Worm (Caenorhabditis elegans) whole organism, L4 larva: Measurements from ENCODE around the gene F26G1.5.

Source experiments
- D1046.2 ChIP-seq: fragments of 200-800 bp; sonication (Bioruptor generic); IDR thresholded peaks from 2 replicates; pipeline ENCODE4 v1.3.6; 2022; ENCODE audit warnings: missing genetic modification characterization, missing compliant biosample characterization
- F10B5.3 ChIP-seq: sonication (generic microtip); optimal IDR thresholded peaks from 2 replicates; lab custom pipeline; 2016; ENCODE audit warnings: mild to moderate bottlenecking, missing genetic modification characterization, missing compliant biosample characterization
- F49E8.2 ChIP-seq: sonication (generic microtip); optimal IDR thresholded peaks from 2 replicates; lab custom pipeline; 2016; ENCODE audit warnings: missing compliant biosample characterization, mild to moderate bottlenecking, missing genetic modification characterization, borderline replicate concordance
- Y48G9A.11 ChIP-seq: fragments of 200-800 bp; sonication (Bioruptor generic); IDR thresholded peaks from 2 replicates; pipeline ENCODE4 v1.3.6; 2022; ENCODE audit warnings: missing genetic modification reagents, missing genetic modification characterization, missing compliant biosample characterization
- ZK546.5 ChIP-seq, 2 experiments: sonication (generic microtip); optimal IDR thresholded peaks; 2 replicates each; lab custom pipeline; 2017; ENCODE audit warnings: missing biosample characterization in 2 of 2, missing genetic modification characterization in 2 of 2
- ceh-20 ChIP-seq: fragments of 200-800 bp; sonication (Bioruptor generic); IDR thresholded peaks from 2 replicates; pipeline ENCODE4 v1.3.6; 2022; ENCODE audit warnings: missing genetic modification reagents, missing genetic modification characterization, missing compliant biosample characterization
- ceh-28 ChIP-seq: fragments of 150-350 bp; optimal IDR thresholded peaks from 2 replicates; lab custom pipeline; 2014; ENCODE audit warnings: missing biosample characterization, missing genetic modification reagents, missing genetic modification characterization
- ceh-32 ChIP-seq: sonication (generic microtip); optimal IDR thresholded peaks from 2 replicates; lab custom pipeline; 2016; ENCODE audit warnings: mild to moderate bottlenecking, missing genetic modification characterization, missing compliant biosample characterization; ENCODE audit not compliant: poor library complexity
- cey-2 ChIP-seq: sonication (generic microtip); optimal IDR thresholded peaks from 3 replicates; lab custom pipeline; 2017; ENCODE audit warnings: missing genetic modification characterization, mild to moderate bottlenecking, missing compliant biosample characterization, antibody characterized with exemption, borderline replicate concordance; ENCODE audit not compliant: insufficient read depth
- ctbp-1 ChIP-seq: fragments of 200-800 bp; sonication (Bioruptor generic); IDR thresholded peaks from 2 replicates; pipeline ENCODE4 v1.3.6; 2022; ENCODE audit warnings: missing genetic modification reagents, missing genetic modification characterization, missing compliant biosample characterization
- daf-12 ChIP-seq: fragments of 150-350 bp; optimal IDR thresholded peaks from 2 replicates; lab custom pipeline; 2014; ENCODE audit warnings: missing biosample characterization, missing genetic modification reagents, missing genetic modification characterization
- daf-16 ChIP-seq, 3 experiments: sonication (generic microtip); optimal IDR thresholded peaks; 2 replicates each; lab custom pipeline; 2016 to 2017; ENCODE audit warnings: missing genetic modification characterization in 3 of 3, missing genetic modification reagents in 3 of 3, mild to moderate bottlenecking in 2 of 3, missing compliant biosample characterization in 2 of 3, missing biosample characterization in 1 of 3, moderate library complexity in 1 of 3
- dmd-6 ChIP-seq: fragments of 200-800 bp; sonication (Bioruptor generic); IDR thresholded peaks from 2 replicates; pipeline ENCODE4 v1.3.6; 2022; ENCODE audit warnings: missing genetic modification reagents, missing genetic modification characterization, missing compliant biosample characterization
- dmd-8 ChIP-seq: fragments of 200-800 bp; sonication (Bioruptor generic); IDR thresholded peaks from 2 replicates; pipeline ENCODE4 v1.3.6; 2022; ENCODE audit warnings: missing genetic modification characterization, missing compliant biosample characterization
- dmd-9 ChIP-seq: fragments of 200-800 bp; sonication (Bioruptor generic); IDR thresholded peaks from 2 replicates; pipeline ENCODE4 v1.3.6; 2022; ENCODE audit warnings: missing genetic modification reagents, missing genetic modification characterization, missing compliant biosample characterization
- dve-1 ChIP-seq: sonication (generic microtip); optimal IDR thresholded peaks from 2 replicates; lab custom pipeline; 2017; ENCODE audit warnings: antibody characterized with exemption, mild to moderate bottlenecking, missing genetic modification characterization, missing compliant biosample characterization; ENCODE audit not compliant: insufficient read depth
- egl-43 ChIP-seq: fragments of 200-800 bp; sonication (Bioruptor generic); IDR thresholded peaks from 2 replicates; pipeline ENCODE4 v1.3.6; 2022; ENCODE audit warnings: missing genetic modification reagents, missing genetic modification characterization, missing compliant biosample characterization
- fos-1 ChIP-seq: fragments of 150-350 bp; optimal IDR thresholded peaks from 2 replicates; lab custom pipeline; 2014; ENCODE audit warnings: missing biosample characterization, missing genetic modification characterization
- hlh-11 ChIP-seq: fragments of 200-800 bp; sonication (Bioruptor generic); optimal IDR thresholded peaks from 2 replicates; lab custom pipeline; 2018; ENCODE audit warnings: mild to moderate bottlenecking, missing genetic modification characterization, missing compliant biosample characterization
- lin-38 ChIP-seq: fragments of 200-800 bp; sonication (Bioruptor generic); IDR thresholded peaks from 2 replicates; pipeline ENCODE4 v1.3.6; 2022; ENCODE audit warnings: missing genetic modification reagents, missing genetic modification characterization, missing compliant biosample characterization
- lin-39 ChIP-seq: fragments of 150-350 bp; optimal IDR thresholded peaks from 2 replicates; lab custom pipeline; 2014; ENCODE audit warnings: missing biosample characterization, missing genetic modification reagents, missing genetic modification characterization
- madf-5 ChIP-seq, 2 experiments: fragments of 200-800 bp; sonication (Bioruptor generic); IDR thresholded peaks; 2 replicates each; pipeline ENCODE4 v1.3.6; 2022; ENCODE audit warnings: missing compliant biosample characterization in 2 of 2, missing genetic modification characterization in 2 of 2
- nhr-10 ChIP-seq: fragments of 150-350 bp; optimal IDR thresholded peaks from 2 replicates; lab custom pipeline; 2014; ENCODE audit warnings: missing biosample characterization, missing genetic modification characterization
- nhr-11 ChIP-seq: fragments of 150-350 bp; optimal IDR thresholded peaks from 2 replicates; lab custom pipeline; 2014; ENCODE audit warnings: missing biosample characterization, missing genetic modification characterization
- nhr-237 ChIP-seq: sonication (generic microtip); optimal IDR thresholded peaks from 2 replicates; lab custom pipeline; 2017; ENCODE audit warnings: missing biosample characterization, missing genetic modification characterization
- nhr-28 ChIP-seq: fragments of 150-350 bp; optimal IDR thresholded peaks from 2 replicates; lab custom pipeline; 2014; ENCODE audit warnings: missing biosample characterization, missing genetic modification characterization
- nhr-42 ChIP-seq: fragments of 200-800 bp; sonication (Bioruptor generic); IDR thresholded peaks from 2 replicates; pipeline ENCODE4 v1.3.6; 2022; ENCODE audit warnings: missing genetic modification characterization, missing compliant biosample characterization
- nhr-77 ChIP-seq: fragments of 150-350 bp; optimal IDR thresholded peaks from 2 replicates; lab custom pipeline; 2014; ENCODE audit warnings: missing biosample characterization, missing genetic modification characterization
- php-3 ChIP-seq: fragments of 200-800 bp; sonication (Bioruptor generic); IDR thresholded peaks from 2 replicates; pipeline ENCODE4 v1.3.6; 2022; ENCODE audit warnings: missing genetic modification reagents, missing genetic modification characterization, missing compliant biosample characterization
- pqm-1 ChIP-seq: sonication (generic microtip); optimal IDR thresholded peaks from 2 replicates; lab custom pipeline; 2017; ENCODE audit warnings: missing biosample characterization, missing genetic modification characterization
- snpc-1.2 ChIP-seq: fragments of 200-800 bp; sonication (Bioruptor generic); IDR thresholded peaks from 2 replicates; pipeline ENCODE4 v1.3.6; 2022; ENCODE audit warnings: missing genetic modification reagents, missing genetic modification characterization, missing compliant biosample characterization
- snpc-4 ChIP-seq: fragments of 150-350 bp; optimal IDR thresholded peaks from 2 replicates; lab custom pipeline; 2014; ENCODE audit warnings: missing biosample characterization, missing genetic modification characterization
- tra-1 ChIP-seq: fragments of 200-800 bp; sonication (Bioruptor generic); IDR thresholded peaks from 2 replicates; pipeline ENCODE4 v1.3.6; 2022; ENCODE audit warnings: missing genetic modification reagents, missing genetic modification characterization, missing compliant biosample characterization
- unc-62 ChIP-seq, 3 experiments: fragments of 150-350 bp in 1 of 3; sonication (generic microtip); optimal IDR thresholded peaks in 2 of 3; peaks in 1 of 3; 1 replicate in 1 of 3; 2 replicates in 2 of 3; lab custom pipeline; 2014 to 2017; ENCODE audit warnings: missing biosample characterization in 3 of 3, missing genetic modification characterization in 3 of 3, missing genetic modification reagents in 3 of 3, missing genotype in 1 of 3
- zag-1 ChIP-seq: fragments of 150-350 bp; optimal IDR thresholded peaks from 2 replicates; lab custom pipeline; 2014; ENCODE audit warnings: missing biosample characterization, missing genetic modification characterization

F26G1.5 gene

ce11 chrII:4805799-4806198 lies 34.6 kb upstream of the F26G1.5 start:
- TF ChIP-seq ZK546.5 (tag; optimal IDR thresholded peaks at IDR 0.05; lab: Kevin White, UChicago) (no peak), nhr-11 (tag; lab: Kevin White, UChicago) (peak; percentile 36), daf-16 (GFP tag; optimal IDR thresholded peaks at IDR 0.05; lab: Kevin White, UChicago) (peak in 1 of 2 experiments; percentile 58), daf-16 (tag; optimal IDR thresholded peaks at IDR 0.05; lab: Kevin White, UChicago) (no peak)
- TF ChIP-seq, all 104 proteins: peak for 2

- no peak for TF ChIP-seq F49E8.2 (tag; lab: Kevin White, UChicago)
- peak; percentile 66 for TF ChIP-seq nhr-28 (tag; lab: Kevin White, UChicago)
- TF ChIP-seq daf-16 (GFP tag; optimal IDR thresholded peaks at IDR 0.05; lab: Kevin White, UChicago) = no peak
- TF ChIP-seq daf-16 (tag; optimal IDR thresholded peaks at IDR 0.05; lab: Kevin White, UChicago) = peak; percentile 49
- peak; percentile 77 for TF ChIP-seq pqm-1 (tag; lab: Kevin White, UChicago)
- TF ChIP-seq dmd-9 (GFP tag; lab: Robert Waterston, UW) = no peak
- TF ChIP-seq dmd-6 = peak; percentile 42; the same call in 1 of the 2 replicates
- TF ChIP-seq dve-1 (tag; lab: Kevin White, UChicago) = peak; percentile 1
- TF ChIP-seq hlh-11 (tag; lab: Kevin White, UChicago) = peak; percentile 29
- peak; percentile 64; the same call in 1 of the 2 replicates for TF ChIP-seq php-3
These were observed 31.7 kb upstream of the F26G1.5 start for ce11 chrII:4802917-4803316.

- no peak for TF ChIP-seq nhr-42
- 0 out of 2 replicates have a peak, but pooled peaks have one; percentile 5 for TF ChIP-seq egl-43 (GFP tag; lab: Robert Waterston, UW)
- no peak for TF ChIP-seq Y48G9A.11 (GFP tag; lab: Robert Waterston, UW)
- TF ChIP-seq unc-62 (GFP tag; optimal IDR thresholded peaks at IDR 0.05 in 1 of 2; lab: Kevin White, UChicago) = peak in 1 of 2 experiments; percentile 95
- TF ChIP-seq unc-62 (tag; optimal IDR thresholded peaks at IDR 0.05; lab: Kevin White, UChicago) = no peak
- TF ChIP-seq, all 104 proteins: peak for 2
These were observed 29.3 kb upstream of the F26G1.5 start for ce11 chrII:4800524-4800923.

ce11 chrII:4797071-4797470 lies 25.9 kb upstream of the F26G1.5 start, which contains the start of gene C33F10.14:
Gene C33F10.14 (plus strand): TSS chrII:4797371.
- no peak for TF ChIP-seq ctbp-1
- no peak for TF ChIP-seq tra-1
- no peak for TF ChIP-seq ceh-32 (tag; lab: Kevin White, UChicago)
- TF ChIP-seq unc-62 (GFP tag; optimal IDR thresholded peaks at IDR 0.05 in 1 of 2; lab: Kevin White, UChicago) = no peak
- no peak for TF ChIP-seq unc-62 (tag; optimal IDR thresholded peaks at IDR 0.05; lab: Kevin White, UChicago)
- TF ChIP-seq fos-1 (tag; lab: Kevin White, UChicago) = no peak
- no peak for TF ChIP-seq nhr-237 (tag; lab: Kevin White, UChicago)
- no peak for TF ChIP-seq zag-1 (tag; lab: Kevin White, UChicago)
- TF ChIP-seq D1046.2 (GFP tag; lab: Robert Waterston, UW) = no peak

- TF ChIP-seq ceh-20 (GFP tag; lab: Robert Waterston, UW) = no peak
- no peak for TF ChIP-seq lin-38 (GFP tag; lab: Robert Waterston, UW)
- TF ChIP-seq hlh-11 (tag; lab: Kevin White, UChicago) = no peak
- no peak for TF ChIP-seq snpc-4 (tag; lab: Kevin White, UChicago)
- TF ChIP-seq ceh-28 (tag; lab: Kevin White, UChicago) = no peak
- TF ChIP-seq F49E8.2 (tag; lab: Kevin White, UChicago) = no peak
- TF ChIP-seq dmd-8 (GFP tag; lab: Robert Waterston, UW) = no peak
- TF ChIP-seq F10B5.3 = no peak
- no peak for TF ChIP-seq nhr-77 (tag; lab: Kevin White, UChicago)
- TF ChIP-seq dmd-6 = no peak
- TF ChIP-seq snpc-1.2 (GFP tag; lab: Robert Waterston, UW) = no peak
- TF ChIP-seq cey-2 (tag; lab: Kevin White, UChicago) = no peak
- no peak for TF ChIP-seq madf-5 (GFP tag; IDR thresholded peaks at IDR 0.05; lab: Robert Waterston, UW)
- no peak for TF ChIP-seq nhr-10 (tag; lab: Kevin White, UChicago)
- no peak for TF ChIP-seq daf-12 (tag; lab: Kevin White, UChicago)
- TF ChIP-seq lin-39 (tag; lab: Kevin White, UChicago) = no peak
These were observed 24.3 kb upstream of the F26G1.5 start, which contains the start of gene C33F10.4 for ce11 chrII:4795461-4795860. Gene C33F10.4 (plus strand): TSS chrII:4795761.
